Worm (Caenorhabditis elegans) whole organism, L2 larva: Measurements from ENCODE around the gene ugtp-1.

ENCODE experiments used
- F13H6.1 ChIP-seq: sonication (generic microtip); optimal IDR thresholded peaks from 2 replicates; lab custom pipeline; 2016; ENCODE audit warnings: missing genetic modification characterization, missing compliant biosample characterization
- fos-1 ChIP-seq: fragments of 150-350 bp; optimal IDR thresholded peaks from 2 replicates; lab custom pipeline; 2014; ENCODE audit warnings: missing biosample characterization, missing genetic modification characterization
- nhr-237 ChIP-seq: fragments of 150-350 bp; optimal IDR thresholded peaks from 2 replicates; lab custom pipeline; 2014; ENCODE audit warnings: missing biosample characterization, missing genetic modification characterization
- snpc-4 ChIP-seq: fragments of 150-350 bp; optimal IDR thresholded peaks from 2 replicates; lab custom pipeline; 2014; ENCODE audit warnings: missing biosample characterization, missing genetic modification characterization
- unc-39 ChIP-seq: fragments of 150-350 bp; optimal IDR thresholded peaks from 2 replicates; lab custom pipeline; 2014; ENCODE audit warnings: missing biosample characterization, missing genetic modification characterization
- unc-55 ChIP-seq: fragments of 150-350 bp; sonication (generic microtip); optimal IDR thresholded peaks from 3 replicates; lab custom pipeline; 2014; ENCODE audit warnings: missing biosample characterization, missing genetic modification reagents, missing genetic modification characterization
- unc-62 ChIP-seq: fragments of 150-350 bp; optimal IDR thresholded peaks from 2 replicates; lab custom pipeline; 2014; ENCODE audit warnings: missing biosample characterization, missing genetic modification reagents, missing genetic modification characterization

- no peak for TF ChIP-seq fos-1
- no peak for TF ChIP-seq F13H6.1 (tag; lab: Kevin White, UChicago)
- TF ChIP-seq unc-39 (tag; lab: Kevin White, UChicago) = no peak
- no peak for TF ChIP-seq nhr-237 (tag; lab: Kevin White, UChicago)
- TF ChIP-seq unc-62 (GFP tag; lab: Kevin White, UChicago) = no peak
- TF ChIP-seq unc-55 = no peak
- no peak for TF ChIP-seq snpc-4 (tag; lab: Kevin White, UChicago)
These were observed at the start of gene ugtp-1 for ce11 chrIII:8750606-8751005.
